Worm (Caenorhabditis elegans): ENCODE results near the gene srh-284.

srh-284 gene

ce11 chrV:17805323-17805722 is 38.0 kb downstream of the srh-284 start, which contains the start of gene srh-291:
Gene srh-291, plus strand, starts transcription at chrV:17805623.
- TF ChIP-seq ceh-16 (tag; optimal IDR thresholded peaks at IDR 0.05) = no peak

ce11 chrV:17810053-17810452 is 42.7 kb downstream of the srh-284 start, which contains the start of gene srh-296:
Gene srh-296, plus strand, starts transcription at chrV:17810353.
- TF ChIP-seq mml-1 (tag; optimal IDR thresholded peaks at IDR 0.05) (no peak), ZK546.5 (tag; optimal IDR thresholded peaks at IDR 0.05) (no peak), egl-5 (tag; optimal IDR thresholded peaks at IDR 0.05) (no peak), elt-3 (tag; optimal IDR thresholded peaks at IDR 0.05) (no peak), nhr-25 (tag; optimal IDR thresholded peaks at IDR 0.05) (no peak), aly-2 (tag; optimal IDR thresholded peaks at IDR 0.05) (no peak), nhr-77 (tag; optimal IDR thresholded peaks at IDR 0.05) (no peak), ceh-16 (tag; optimal IDR thresholded peaks at IDR 0.05) (no peak), nhr-43 (tag; optimal IDR thresholded peaks at IDR 0.05; ENCODE audit: poor library complexity, severe bottlenecking) (no peak), fos-1 (tag; optimal IDR thresholded peaks at IDR 0.05) (no peak), ztf-11 (tag; optimal IDR thresholded peaks at IDR 0.05) (no peak), lin-15B (tag; optimal IDR thresholded peaks at IDR 0.05) (no peak)

DNA sequence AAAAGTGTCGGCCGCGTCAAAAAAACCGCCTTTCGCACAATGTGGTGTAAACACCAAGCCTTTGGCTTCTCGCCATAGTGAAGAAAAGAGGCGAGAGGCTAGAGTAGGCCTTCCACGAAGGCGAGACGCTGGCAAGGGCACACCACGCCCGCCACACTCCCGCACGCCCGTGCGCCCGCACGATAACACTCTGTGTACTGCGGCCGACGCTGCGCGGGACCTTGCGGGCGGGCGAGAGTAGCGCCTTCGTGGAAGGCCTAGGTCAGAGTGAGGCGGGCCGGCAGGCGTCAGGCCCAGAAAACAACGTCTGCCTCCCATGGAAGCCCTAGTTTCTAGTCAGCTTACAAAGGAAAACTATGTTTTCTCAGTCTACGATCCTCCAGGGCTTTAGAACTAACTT is 44.8 kb downstream of the srh-284 start:
- no peak for TF ChIP-seq unc-62 (GFP tag; optimal IDR thresholded peaks at IDR 0.05)
- no peak for TF ChIP-seq nhr-12 (tag; optimal IDR thresholded peaks at IDR 0.05)
- no peak for TF ChIP-seq egl-5 (tag; optimal IDR thresholded peaks at IDR 0.05)
- no peak for TF ChIP-seq nhr-67 (tag; optimal IDR thresholded peaks at IDR 0.05)
- TF ChIP-seq elt-3 (tag; optimal IDR thresholded peaks at IDR 0.05) = no peak
- no peak for TF ChIP-seq ztf-4 (tag; optimal IDR thresholded peaks at IDR 0.05)
- TF ChIP-seq unc-39 (tag; optimal IDR thresholded peaks at IDR 0.05) = no peak
- no peak for TF ChIP-seq R02D3.7 (tag; optimal IDR thresholded peaks at IDR 0.05)
- TF ChIP-seq lin-39 (tag; optimal IDR thresholded peaks at IDR 0.05) = no peak
- no peak for TF ChIP-seq elt-2 (tag; optimal IDR thresholded peaks at IDR 0.05)
- TF ChIP-seq tbx-2 (tag; optimal IDR thresholded peaks at IDR 0.05) = no peak
- TF ChIP-seq fkh-10 (GFP tag; optimal IDR thresholded peaks at IDR 0.05) = no peak
- TF ChIP-seq pqm-1 (tag; optimal IDR thresholded peaks at IDR 0.05) = no peak
- no peak for TF ChIP-seq pha-4 (tag; optimal IDR thresholded peaks at IDR 0.05)
- TF ChIP-seq hmg-11 (tag; optimal IDR thresholded peaks at IDR 0.05) = no peak
- TF ChIP-seq nhr-23 (tag; optimal IDR thresholded peaks at IDR 0.05) = no peak
- no peak for TF ChIP-seq aly-2 (tag; optimal IDR thresholded peaks at IDR 0.05)
- no peak for TF ChIP-seq fos-1 (tag; optimal IDR thresholded peaks at IDR 0.05)
- no peak for TF ChIP-seq ceh-28 (tag; optimal IDR thresholded peaks at IDR 0.05)
- TF ChIP-seq nhr-28 (tag; optimal IDR thresholded peaks at IDR 0.05) = no peak

- TF ChIP-seq elt-1 (tag; optimal IDR thresholded peaks at IDR 0.05) (no peak), daf-12 (tag; optimal IDR thresholded peaks at IDR 0.05) (no peak), nhr-23 (tag; optimal IDR thresholded peaks at IDR 0.05) (no peak), pqm-1 (tag; optimal IDR thresholded peaks at IDR 0.05) (no peak)
These were observed 51.2 kb downstream of the srh-284 start, which contains the start of gene srh-298 for ce11 chrV:17818567-17818966. Gene srh-298, plus strand, starts transcription at chrV:17818867.
